Worm (Caenorhabditis elegans): Measurements from ENCODE around the gene clec-63.

- TF ChIP-seq flt-1 (GFP tag; IDR thresholded peaks at IDR 0.05) (peak; percentile 88), T22C8.4 (GFP tag; IDR thresholded peaks at IDR 0.05) (no peak; the same call in 1 of the 2 replicates), ref-1 (GFP tag; conservative IDR thresholded peaks at IDR 0.05) (0 out of 2 replicates have a peak, but pooled peaks have one; percentile 48), klf-2 (GFP tag; conservative IDR thresholded peaks at IDR 0.05) (0 out of 2 replicates have a peak, but pooled peaks have one; percentile 56), tab-1 (GFP tag; IDR thresholded peaks at IDR 0.05) (peak; percentile 72; the same call in 1 of the 2 replicates), ztf-29 (GFP tag; IDR thresholded peaks at IDR 0.05) (peak; percentile 49; the same call in 1 of the 2 replicates), ztf-23 (GFP tag; IDR thresholded peaks at IDR 0.05) (0 out of 2 replicates have a peak, but pooled peaks have one; percentile 37), cog-1 (tag; optimal IDR thresholded peaks at IDR 0.05) (peak; percentile 52)
Observed at ce11 chrII:12944587-12945126, 49.2 kb downstream of the clec-63 start.

All from whole organism, midembryonic.